Worm (Caenorhabditis elegans): Measurements from ENCODE around the gene ubc-23.
A peak's percentile ranks its signal among the peaks of the same experiment; 100 is the strongest.

The ubc-23 gene

ce11 chrX:8890251-8890755, 46.2 kb downstream of the ubc-23 start:
- TF ChIP-seq nhr-23 (tag; optimal IDR thresholded peaks at IDR 0.05) (no peak), nhr-12 (tag; optimal IDR thresholded peaks at IDR 0.05) (no peak), fos-1 (tag; optimal IDR thresholded peaks at IDR 0.05) (no peak), nhr-77 (tag; optimal IDR thresholded peaks at IDR 0.05) (no peak), R02D3.7 (tag; optimal IDR thresholded peaks at IDR 0.05) (no peak), ZK546.5 (tag; optimal IDR thresholded peaks at IDR 0.05) (no peak), fkh-10 (GFP tag; optimal IDR thresholded peaks at IDR 0.05) (no peak), lin-39 (tag; optimal IDR thresholded peaks at IDR 0.05) (no peak), nhr-43 (tag; optimal IDR thresholded peaks at IDR 0.05; ENCODE audit: poor library complexity, severe bottlenecking) (no peak), nhr-11 (tag; optimal IDR thresholded peaks at IDR 0.05) (no peak), pha-4 (tag; optimal IDR thresholded peaks at IDR 0.05) (no peak), nfya-1 (tag; optimal IDR thresholded peaks at IDR 0.05; ENCODE audit: insufficient read depth) (no peak), mdl-1 (tag; optimal IDR thresholded peaks at IDR 0.05) (no peak)

DNA sequence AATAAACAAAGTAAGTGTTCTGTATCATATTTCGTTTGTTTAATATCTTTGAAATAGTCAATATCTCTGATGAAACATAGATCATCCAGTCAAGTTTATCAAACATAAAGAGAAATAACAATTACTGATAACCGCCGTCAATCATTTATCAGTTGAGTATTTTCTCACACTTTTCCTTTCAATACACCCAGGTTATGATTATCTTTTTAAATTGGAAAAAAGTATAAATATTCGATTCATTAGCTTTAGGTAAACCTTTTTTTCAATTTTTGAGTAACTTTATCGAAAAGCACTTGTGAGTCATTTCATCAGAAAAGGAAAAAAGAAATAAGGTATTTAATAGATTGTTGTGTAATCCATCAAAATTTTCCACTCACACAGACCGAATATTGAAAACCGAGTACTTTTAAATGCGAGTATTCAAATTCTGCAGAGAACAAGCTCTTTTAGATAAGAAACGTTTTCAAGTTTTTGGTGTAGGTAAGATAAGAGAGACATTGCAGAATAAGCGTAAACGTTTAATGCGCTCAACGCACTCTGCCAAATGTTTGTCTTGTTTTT, 47.4 kb downstream of the ubc-23 start:
- TF ChIP-seq pqm-1 (tag; optimal IDR thresholded peaks at IDR 0.05) (peak; percentile 10), nhr-25 (tag; optimal IDR thresholded peaks at IDR 0.05) (no peak), elt-2 (tag; optimal IDR thresholded peaks at IDR 0.05) (peak; percentile 44)

ce11 chrX:8892808-8893207, 48.7 kb downstream of the ubc-23 start, which contains the start of gene C13E3.1:
C13E3.1 (plus strand) TSS chrX:8893108.
- TF ChIP-seq egl-5 (tag; optimal IDR thresholded peaks at IDR 0.05) (no peak), egl-27 (tag; optimal IDR thresholded peaks at IDR 0.05) (no peak), nhr-237 (tag; optimal IDR thresholded peaks at IDR 0.05) (no peak), elt-3 (tag; optimal IDR thresholded peaks at IDR 0.05) (no peak), nhr-28 (tag; optimal IDR thresholded peaks at IDR 0.05) (no peak), aly-2 (tag; optimal IDR thresholded peaks at IDR 0.05) (no peak), nhr-77 (tag; optimal IDR thresholded peaks at IDR 0.05) (no peak), ceh-16 (tag; optimal IDR thresholded peaks at IDR 0.05) (no peak), nhr-25 (tag; optimal IDR thresholded peaks at IDR 0.05) (no peak), ceh-28 (tag; optimal IDR thresholded peaks at IDR 0.05) (no peak), zag-1 (tag; optimal IDR thresholded peaks at IDR 0.05) (no peak), lin-39 (tag; optimal IDR thresholded peaks at IDR 0.05) (no peak)
